Worm (Caenorhabditis elegans) whole organism, young adult: ENCODE measurements around the gene ugt-3.

Source experiments
- B0035.1 ChIP-seq: sonication (generic microtip); optimal IDR thresholded peaks from 2 replicates; lab custom pipeline; 2016; ENCODE audit warnings: missing genetic modification characterization, mild to moderate bottlenecking, missing compliant biosample characterization, missing genotype, missing genetic modification reagents
- B0261.1 ChIP-seq: sonication (generic microtip); optimal IDR thresholded peaks from 2 replicates; lab custom pipeline; 2016; ENCODE audit warnings: mild to moderate bottlenecking, missing genetic modification characterization, moderate library complexity, missing compliant biosample characterization
- B0336.3 ChIP-seq: fragments of 200-800 bp; sonication (Bioruptor generic); IDR thresholded peaks from 2 replicates; pipeline ENCODE4 v1.3.6; 2022; ENCODE audit warnings: missing genetic modification characterization, missing compliant biosample characterization
- C17E4.6 ChIP-seq: fragments of 200-800 bp; sonication (Bioruptor generic); IDR thresholded peaks from 2 replicates; pipeline ENCODE4 v1.3.6; 2022; ENCODE audit warnings: missing genetic modification reagents, missing genetic modification characterization, missing compliant biosample characterization
- F22D6.2 ChIP-seq: sonication (generic microtip); optimal IDR thresholded peaks from 2 replicates; lab custom pipeline; 2016; ENCODE audit warnings: mild to moderate bottlenecking, missing genetic modification characterization, missing compliant biosample characterization
- F23B12.7 ChIP-seq: sonication (generic microtip); optimal IDR thresholded peaks from 2 replicates; lab custom pipeline; 2017; ENCODE audit warnings: missing genetic modification characterization, mild to moderate bottlenecking, missing compliant biosample characterization, antibody characterized with exemption, moderate library complexity; ENCODE audit not compliant: insufficient read depth
- F49E8.2 ChIP-seq: sonication (generic microtip); optimal IDR thresholded peaks from 3 replicates; lab custom pipeline; 2017; ENCODE audit warnings: missing genetic modification characterization, mild to moderate bottlenecking, missing compliant biosample characterization, antibody characterized with exemption, moderate library complexity; ENCODE audit not compliant: insufficient read depth
- F57A8.1 ChIP-seq: fragments of 200-800 bp; sonication (Bioruptor generic); optimal IDR thresholded peaks from 2 replicates; lab custom pipeline; 2018; ENCODE audit warnings: mild to moderate bottlenecking, missing genetic modification characterization, moderate library complexity, missing compliant biosample characterization
- F57C9.4 ChIP-seq: sonication (generic microtip); optimal IDR thresholded peaks from 2 replicates; lab custom pipeline; 2017; ENCODE audit warnings: mild to moderate bottlenecking, missing genetic modification characterization, missing compliant biosample characterization
- K12H6.12 ChIP-seq: fragments of 200-800 bp; sonication (Bioruptor generic); optimal IDR thresholded peaks from 2 replicates; lab custom pipeline; 2018; ENCODE audit warnings: mild to moderate bottlenecking, missing genetic modification characterization, missing compliant biosample characterization
- T07F8.4 ChIP-seq: sonication (generic microtip); optimal IDR thresholded peaks from 2 replicates; lab custom pipeline; 2016; ENCODE audit warnings: mild to moderate bottlenecking, missing genetic modification characterization, moderate library complexity, missing compliant biosample characterization
- Y53F4B.3 ChIP-seq: fragments of 200-800 bp; sonication (Bioruptor generic); IDR thresholded peaks from 2 replicates; pipeline ENCODE4 v1.3.6; 2022; ENCODE audit warnings: missing genetic modification reagents, missing genetic modification characterization, missing compliant biosample characterization
- Y79H2A.3 ChIP-seq: fragments of 200-800 bp; sonication (Bioruptor generic); conservative IDR thresholded peaks from 2 replicates; pipeline ENCODE4 v1.3.6; 2022; ENCODE audit warnings: missing genetic modification reagents, missing genetic modification characterization, missing compliant biosample characterization
- Y95B8A.8 ChIP-seq: fragments of 200-800 bp; sonication (Bioruptor generic); IDR thresholded peaks from 2 replicates; pipeline ENCODE4 v1.3.6; 2022; ENCODE audit warnings: missing genetic modification reagents, missing genetic modification characterization, missing compliant biosample characterization
- atf-7 ChIP-seq: sonication (generic microtip); optimal IDR thresholded peaks from 2 replicates; lab custom pipeline; 2017; ENCODE audit warnings: mild to moderate bottlenecking, missing genetic modification characterization, missing compliant biosample characterization
- athp-1 ChIP-seq: sonication (generic microtip); optimal IDR thresholded peaks from 2 replicates; lab custom pipeline; 2017; ENCODE audit warnings: mild to moderate bottlenecking, missing genetic modification characterization, missing compliant biosample characterization
- attf-6 ChIP-seq: fragments of 200-800 bp; sonication (Bioruptor generic); IDR thresholded peaks from 2 replicates; pipeline ENCODE4 v1.3.6; 2022; ENCODE audit warnings: missing genetic modification reagents, missing genetic modification characterization, missing compliant biosample characterization
- cebp-1 ChIP-seq, 2 experiments: fragments of 200-800 bp in 1 of 2; sonication (Bioruptor generic) in 1 of 2; sonication (generic microtip) in 1 of 2; IDR thresholded peaks in 1 of 2; optimal IDR thresholded peaks in 1 of 2; 2 replicates each; pipeline versions ENCODE4 v1.3.6 to Lab custom; 2017 to 2022; ENCODE audit warnings: missing compliant biosample characterization in 2 of 2, missing genetic modification characterization in 2 of 2, mild to moderate bottlenecking in 1 of 2, missing genetic modification reagents in 1 of 2, moderate library complexity in 1 of 2
- ceh-40 ChIP-seq: fragments of 200-800 bp; sonication (Bioruptor generic); IDR thresholded peaks from 2 replicates; pipeline ENCODE4 v1.3.6; 2022; ENCODE audit warnings: missing genetic modification characterization, missing compliant biosample characterization
- ceh-79 ChIP-seq: sonication (generic microtip); optimal IDR thresholded peaks from 2 replicates; lab custom pipeline; 2017; ENCODE audit warnings: mild to moderate bottlenecking, missing genetic modification characterization, missing compliant biosample characterization
- dox-1 ChIP-seq: fragments of 200-800 bp; sonication (Bioruptor generic); IDR thresholded peaks from 2 replicates; pipeline ENCODE4 v1.3.6; 2022; ENCODE audit warnings: missing genetic modification reagents, missing genetic modification characterization, missing compliant biosample characterization
- dpl-1 ChIP-seq: fragments of 150-350 bp; optimal IDR thresholded peaks from 2 replicates; lab custom pipeline; 2014; ENCODE audit warnings: missing biosample characterization, missing genetic modification reagents, missing genetic modification characterization
- hmg-20 ChIP-seq: fragments of 200-800 bp; sonication (Bioruptor generic); IDR thresholded peaks from 2 replicates; pipeline ENCODE4 v1.3.6; 2022; ENCODE audit warnings: missing genetic modification reagents, missing genetic modification characterization, missing compliant biosample characterization
- let-526 ChIP-seq: fragments of 200-800 bp; sonication (Bioruptor generic); IDR thresholded peaks from 2 replicates; pipeline ENCODE4 v1.3.6; 2022; ENCODE audit warnings: missing genetic modification reagents, missing genetic modification characterization, missing compliant biosample characterization
- let-607 ChIP-seq, 2 experiments: fragments of 200-800 bp in 1 of 2; sonication (Bioruptor generic) in 1 of 2; sonication (generic microtip) in 1 of 2; optimal IDR thresholded peaks; 2 replicates each; lab custom pipeline; 2016 to 2018; ENCODE audit warnings: mild to moderate bottlenecking in 2 of 2, missing compliant biosample characterization in 2 of 2, missing genetic modification characterization in 2 of 2, moderate library complexity in 2 of 2, missing genotype in 1 of 2
- lir-1 ChIP-seq: fragments of 200-800 bp; sonication (Bioruptor generic); conservative IDR thresholded peaks from 2 replicates; pipeline ENCODE4 v1.3.6; 2022; ENCODE audit warnings: missing genetic modification reagents, missing genetic modification characterization, missing compliant biosample characterization
- lsy-27 ChIP-seq: sonication (generic microtip); optimal IDR thresholded peaks from 2 replicates; lab custom pipeline; 2017; ENCODE audit warnings: missing genetic modification characterization, mild to moderate bottlenecking, missing compliant biosample characterization, antibody characterized with exemption, missing genotype, borderline replicate concordance; ENCODE audit not compliant: insufficient read depth
- madf-6 ChIP-seq: fragments of 200-800 bp; sonication (Bioruptor generic); IDR thresholded peaks from 2 replicates; pipeline ENCODE4 v1.3.6; 2022; ENCODE audit warnings: missing genetic modification reagents, missing genetic modification characterization, missing compliant biosample characterization
- mel-28 ChIP-seq: sonication (generic microtip); optimal IDR thresholded peaks from 2 replicates; lab custom pipeline; 2016; ENCODE audit warnings: borderline replicate concordance, mild to moderate bottlenecking, missing genetic modification characterization, missing compliant biosample characterization
- nfya-2 ChIP-seq: fragments of 200-800 bp; sonication (Bioruptor generic); IDR thresholded peaks from 2 replicates; pipeline ENCODE4 v1.3.6; 2022; ENCODE audit warnings: missing genetic modification reagents, missing genetic modification characterization, missing compliant biosample characterization
- nfyb-1 ChIP-seq: fragments of 200-800 bp; sonication (Bioruptor generic); IDR thresholded peaks from 2 replicates; pipeline ENCODE4 v1.3.6; 2022; ENCODE audit warnings: missing genetic modification reagents, missing genetic modification characterization, missing compliant biosample characterization
- nhr-120 ChIP-seq: fragments of 200-800 bp; sonication (Bioruptor generic); IDR thresholded peaks from 2 replicates; pipeline ENCODE4 v1.3.6; 2022; ENCODE audit warnings: missing genetic modification characterization, missing compliant biosample characterization
- nhr-179 ChIP-seq: sonication (generic microtip); optimal IDR thresholded peaks from 2 replicates; lab custom pipeline; 2016; ENCODE audit warnings: mild to moderate bottlenecking, missing genetic modification characterization, missing compliant biosample characterization
- nhr-27 ChIP-seq: fragments of 200-800 bp; sonication (Bioruptor generic); optimal IDR thresholded peaks from 2 replicates; lab custom pipeline; 2018; ENCODE audit warnings: mild to moderate bottlenecking, missing genetic modification characterization, moderate library complexity, missing compliant biosample characterization
- sdz-38 ChIP-seq: sonication (generic microtip); optimal IDR thresholded peaks from 2 replicates; lab custom pipeline; 2016; ENCODE audit warnings: missing genotype, missing genetic modification characterization, missing compliant biosample characterization
- sea-2 ChIP-seq: fragments of 200-800 bp; sonication (Bioruptor generic); IDR thresholded peaks from 2 replicates; pipeline ENCODE4 v1.3.6; 2022; ENCODE audit warnings: missing genetic modification characterization, missing compliant biosample characterization
- snpc-1.3 ChIP-seq: sonication (generic microtip); optimal IDR thresholded peaks from 2 replicates; lab custom pipeline; 2017; ENCODE audit warnings: missing genetic modification characterization, mild to moderate bottlenecking, missing compliant biosample characterization, antibody characterized with exemption, moderate library complexity, missing genotype, missing genetic modification reagents; ENCODE audit not compliant: insufficient read depth
- snpc-4 ChIP-seq, 5 experiments: fragments of 150-350 bp in 1 of 5; sonication (generic microtip) in 4 of 5; optimal IDR thresholded peaks; 2 replicates each; lab custom pipeline; 2014 to 2018; ENCODE audit warnings: missing genetic modification characterization in 5 of 5, missing biosample characterization in 3 of 5, antibody characterized with exemption in 2 of 5, mild to moderate bottlenecking in 2 of 5, missing compliant biosample characterization in 2 of 5, missing genotype in 2 of 5, moderate library complexity in 2 of 5, missing genetic modification reagents in 1 of 5
- somi-1 ChIP-seq: fragments of 200-800 bp; sonication (Bioruptor generic); optimal IDR thresholded peaks from 2 replicates; lab custom pipeline; 2018; ENCODE audit warnings: mild to moderate bottlenecking, missing genetic modification characterization, missing compliant biosample characterization
- unc-130 ChIP-seq: sonication (generic microtip); optimal IDR thresholded peaks from 2 replicates; lab custom pipeline; 2016; ENCODE audit warnings: missing genetic modification reagents, missing genetic modification characterization, missing compliant biosample characterization
- zfh-2 ChIP-seq: fragments of 200-800 bp; sonication (Bioruptor generic); conservative IDR thresholded peaks from 2 replicates; pipeline ENCODE4 v1.3.6; 2022; ENCODE audit warnings: missing genetic modification reagents, missing genetic modification characterization, missing compliant biosample characterization
- ztf-26 ChIP-seq: sonication (generic microtip); optimal IDR thresholded peaks from 2 replicates; lab custom pipeline; 2017; ENCODE audit warnings: missing genetic modification characterization, missing compliant biosample characterization

The ugt-3 gene

ce11 chrV:12786340-12786739 lies 13.7 kb downstream of the ugt-3 start:
- no peak for TF ChIP-seq T07F8.4 (tag; lab: Kevin White, UChicago)
- no peak for TF ChIP-seq F22D6.2 (tag; lab: Kevin White, UChicago)
- TF ChIP-seq dpl-1 (GFP tag; lab: Kevin White, UChicago) = no peak
- no peak for TF ChIP-seq atf-7
- no peak for TF ChIP-seq nfyb-1 (GFP tag; lab: Robert Waterston, UW)
- TF ChIP-seq ztf-26 (tag; lab: Kevin White, UChicago) = no peak
- no peak for TF ChIP-seq nhr-179 (tag; lab: Kevin White, UChicago)
- TF ChIP-seq hmg-20 = no peak
- TF ChIP-seq mel-28 (tag; lab: Kevin White, UChicago) = no peak
- no peak for TF ChIP-seq athp-1
- no peak for TF ChIP-seq zfh-2 (GFP tag; lab: Robert Waterston, UW)
- no peak for TF ChIP-seq attf-6 (GFP tag; lab: Robert Waterston, UW)
- TF ChIP-seq sdz-38 (tag; lab: Kevin White, UChicago) = no peak
- no peak for TF ChIP-seq nfya-2 (GFP tag; lab: Robert Waterston, UW)
- TF ChIP-seq nhr-27 (tag; lab: Kevin White, UChicago) = no peak
- TF ChIP-seq somi-1 (GFP tag; lab: Kevin White, UChicago) = no peak
- TF ChIP-seq sea-2 (GFP tag; lab: Robert Waterston, UW) = no peak
- TF ChIP-seq K12H6.12 = no peak
- TF ChIP-seq, all 124 proteins: peak for 0

ce11 chrV:12784861-12785260 lies 15.2 kb downstream of the ugt-3 start, which contains the start of gene sre-20:
sre-20 (minus strand) TSS chrV:12784961.
- no peak for TF ChIP-seq nhr-179 (tag; lab: Kevin White, UChicago)
- TF ChIP-seq F23B12.7 (tag; lab: Kevin White, UChicago) = no peak
- no peak for TF ChIP-seq B0261.1 (tag; lab: Kevin White, UChicago)
- no peak for TF ChIP-seq dox-1 (GFP tag; lab: Robert Waterston, UW)
- TF ChIP-seq C17E4.6 = no peak
- TF ChIP-seq zfh-2 (GFP tag; lab: Robert Waterston, UW) = no peak
- TF ChIP-seq cebp-1 (GFP tag; IDR thresholded peaks at IDR 0.05; lab: Robert Waterston, UW) = no peak
- TF ChIP-seq cebp-1 (tag; optimal IDR thresholded peaks at IDR 0.05; lab: Kevin White, UChicago) = no peak
- no peak for TF ChIP-seq F57C9.4 (tag; lab: Kevin White, UChicago)
- TF ChIP-seq lir-1 (GFP tag; lab: Robert Waterston, UW) = no peak
- no peak for TF ChIP-seq Y53F4B.3
- TF ChIP-seq F49E8.2 (tag; lab: Kevin White, UChicago) = no peak

DNA sequence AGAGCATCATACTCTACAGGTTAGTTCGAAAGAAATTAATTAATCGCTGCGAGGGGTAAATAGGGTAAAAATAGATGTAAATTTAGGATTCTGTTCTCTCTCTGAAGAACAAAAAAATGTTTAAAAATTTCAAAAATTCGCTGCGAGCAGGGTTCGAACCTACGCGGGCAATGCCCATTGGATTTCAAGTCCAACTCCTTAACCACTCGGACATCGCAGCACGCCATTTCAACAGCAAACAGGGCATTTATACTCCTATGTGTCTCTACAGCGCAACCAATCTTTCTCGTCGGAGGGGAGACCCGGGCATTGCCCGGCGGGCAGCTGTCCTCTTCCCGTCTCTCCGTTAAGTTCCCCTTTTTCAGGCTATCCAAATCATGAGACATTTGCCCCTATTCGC lies 19.8 kb downstream of the ugt-3 start:
- TF ChIP-seq Y53F4B.3 (no peak), snpc-4 (GFP tag; optimal IDR thresholded peaks at IDR 0.05; lab: Kevin White, UChicago) (peak; percentile 44), snpc-4 (tag; optimal IDR thresholded peaks at IDR 0.05; lab: Kevin White, UChicago) (peak in 1 of 4 experiments; percentile 68), madf-6 (no peak), nhr-120 (0 out of 2 replicates have a peak, but pooled peaks have one; percentile 61), lsy-27 (tag; lab: Kevin White, UChicago) (peak; percentile 82), ztf-26 (tag; lab: Kevin White, UChicago) (peak; percentile 51), F49E8.2 (tag; lab: Kevin White, UChicago) (no peak), snpc-1.3 (tag; lab: Kevin White, UChicago) (peak; percentile 69), ceh-79 (tag; lab: Kevin White, UChicago) (peak; percentile 69), Y79H2A.3 (peak; percentile 84), ceh-40 (peak; percentile 78; the same call in 1 of the 2 replicates), nfyb-1 (GFP tag; lab: Robert Waterston, UW) (peak; percentile 75), C17E4.6 (0 out of 2 replicates have a peak, but pooled peaks have one; percentile 21), let-526 (GFP tag; lab: Robert Waterston, UW) (peak; percentile 60; the same call in 1 of the 2 replicates), hmg-20 (peak; percentile 53; the same call in 1 of the 2 replicates), F57A8.1 (peak; percentile 68), unc-130 (peak; percentile 17), B0035.1 (no peak), let-607 (tag; optimal IDR thresholded peaks at IDR 0.05; lab: Kevin White, UChicago) (peak; percentile 8 to 22), B0336.3 (GFP tag; lab: Robert Waterston, UW) (no peak), Y95B8A.8 (peak; percentile 33; the same call in 1 of the 2 replicates)
